Worm (Caenorhabditis elegans): ENCODE data around the gene tph-1.

- TF ChIP-seq ztf-11 (tag; optimal IDR thresholded peaks at IDR 0.05) = no peak
- no peak for TF ChIP-seq pha-4 (tag; optimal IDR thresholded peaks at IDR 0.05)
Observed at ce11 chrII:7548044-7548443, 1.1 kb upstream of the tph-1 start, which contains the start of gene fbxa-224.

All from whole organism, mixed stage, embryonic.